Fruit fly (Drosophila melanogaster) whole organism, embryonic: Measurements from ENCODE around the gene GstZ1.

Experiments used
- CG11398 ChIP-seq: fragments of 200-800 bp; sonication (Bioruptor generic); optimal IDR thresholded peaks from 2 replicates; lab custom pipeline; 2016; ENCODE audit warnings: missing biosample characterization, missing genetic modification characterization
- CG11456 ChIP-seq: fragments of 200-800 bp; sonication (Bioruptor generic); IDR thresholded peaks from 3 replicates; pipeline ENCODE4 v1.3.6; 2022; ENCODE audit warnings: missing biosample characterization, missing genetic modification characterization
- CG11723 ChIP-seq: fragments of 200-800 bp; sonication (Bioruptor generic); optimal IDR thresholded peaks from 2 replicates; lab custom pipeline; 2017; ENCODE audit warnings: missing biosample characterization, mild to moderate bottlenecking, missing genetic modification characterization
- CG12391 ChIP-seq: fragments of 200-800 bp; sonication (Bioruptor generic); optimal IDR thresholded peaks from 3 replicates; lab custom pipeline; 2018; ENCODE audit warnings: missing biosample characterization, mild to moderate bottlenecking, missing genetic modification characterization, moderate library complexity
- CG14710 ChIP-seq: fragments of 200-800 bp; sonication (Bioruptor generic); optimal IDR thresholded peaks from 3 replicates; lab custom pipeline; 2019; ENCODE audit warnings: missing biosample characterization, mild to moderate bottlenecking, missing genetic modification characterization, moderate library complexity
- CG15011 ChIP-seq: fragments of 200-800 bp; sonication (Bioruptor generic); optimal IDR thresholded peaks from 3 replicates; lab custom pipeline; 2018; ENCODE audit warnings: missing biosample characterization, mild to moderate bottlenecking, missing genetic modification characterization
- CG15269 ChIP-seq: fragments of 200-800 bp; sonication (Bioruptor generic); optimal IDR thresholded peaks from 2 replicates; lab custom pipeline; 2018; ENCODE audit warnings: missing biosample characterization, mild to moderate bottlenecking, missing genetic modification characterization, moderate library complexity
- CG15479 ChIP-seq: fragments of 200-800 bp; sonication (Bioruptor generic); optimal IDR thresholded peaks from 3 replicates; lab custom pipeline; 2019; ENCODE audit warnings: missing biosample characterization, mild to moderate bottlenecking, missing genetic modification characterization, moderate library complexity
- CG15696 ChIP-seq: fragments of 200-800 bp; sonication (Bioruptor generic); optimal IDR thresholded peaks from 2 replicates; lab custom pipeline; 2019; ENCODE audit warnings: missing biosample characterization, mild to moderate bottlenecking, missing genetic modification characterization, moderate library complexity
- CG1647 ChIP-seq: fragments of 200-800 bp; sonication (Bioruptor generic); optimal IDR thresholded peaks from 3 replicates; lab custom pipeline; 2016; ENCODE audit warnings: missing biosample characterization, missing genetic modification characterization
- CG17568 ChIP-seq: fragments of 200-800 bp; sonication (Bioruptor generic); optimal IDR thresholded peaks from 2 replicates; lab custom pipeline; 2018; ENCODE audit warnings: missing biosample characterization, mild to moderate bottlenecking, missing genetic modification characterization, moderate library complexity
- CG18599 ChIP-seq: fragments of 200-800 bp; sonication (Bioruptor generic); optimal IDR thresholded peaks from 3 replicates; lab custom pipeline; 2017; ENCODE audit warnings: missing biosample characterization, missing genetic modification characterization, mild to moderate bottlenecking, moderate library complexity, missing genetic modification reagents
- CG2889 ChIP-seq: fragments of 200-800 bp; sonication (Bioruptor generic); IDR thresholded peaks from 3 replicates; pipeline ENCODE4 v1.3.6; 2022; ENCODE audit warnings: missing biosample characterization, missing genetic modification characterization
- CG34376 ChIP-seq: fragments of 200-800 bp; sonication (Bioruptor generic); optimal IDR thresholded peaks from 2 replicates; lab custom pipeline; 2018; ENCODE audit warnings: missing biosample characterization, mild to moderate bottlenecking, missing genetic modification characterization
- CG4820 ChIP-seq: fragments of 200-800 bp; sonication (Bioruptor generic); optimal IDR thresholded peaks from 3 replicates; lab custom pipeline; 2016; ENCODE audit warnings: missing biosample characterization, missing genetic modification characterization
- CG5245 ChIP-seq: fragments of 200-800 bp; sonication (Bioruptor generic); optimal IDR thresholded peaks from 3 replicates; lab custom pipeline; 2016; ENCODE audit warnings: missing biosample characterization, missing genetic modification characterization
- CG6791 ChIP-seq: fragments of 200-800 bp; sonication (Bioruptor generic); IDR thresholded peaks from 3 replicates; pipeline ENCODE4 v1.3.6; 2022; ENCODE audit warnings: missing biosample characterization, missing genetic modification characterization; ENCODE audit not compliant: partially characterized antibody
- CG7556 ChIP-seq: fragments of 200-800 bp; sonication (Bioruptor generic); optimal IDR thresholded peaks from 2 replicates; lab custom pipeline; 2017; ENCODE audit warnings: missing biosample characterization, mild to moderate bottlenecking, missing genetic modification characterization
- CG8478 ChIP-seq: fragments of >200 bp; optimal IDR thresholded peaks from 2 replicates; lab custom pipeline; 2018
- CG9727 ChIP-seq: fragments of 200-800 bp; sonication (Bioruptor generic); optimal IDR thresholded peaks from 3 replicates; lab custom pipeline; 2017; ENCODE audit warnings: missing biosample characterization, mild to moderate bottlenecking, missing genetic modification characterization
- CG9817 ChIP-seq: fragments of 200-800 bp; sonication (Bioruptor generic); optimal IDR thresholded peaks from 2 replicates; lab custom pipeline; 2018; ENCODE audit warnings: missing biosample characterization, mild to moderate bottlenecking, missing genetic modification characterization, moderate library complexity
- CTCF ChIP-seq: fragments of 200-800 bp; sonication (Bioruptor generic); optimal IDR thresholded peaks from 2 replicates; lab custom pipeline; 2017; ENCODE audit warnings: missing biosample characterization, mild to moderate bottlenecking, missing genetic modification characterization, moderate library complexity
- Dad ChIP-seq: fragments of 200-800 bp; sonication (Bioruptor generic); optimal IDR thresholded peaks from 3 replicates; lab custom pipeline; 2016; ENCODE audit warnings: missing biosample characterization, missing genetic modification characterization
- Dek ChIP-seq: fragments of 200-800 bp; sonication (Bioruptor generic); optimal IDR thresholded peaks from 3 replicates; lab custom pipeline; 2019; ENCODE audit warnings: missing biosample characterization, mild to moderate bottlenecking, missing genetic modification characterization, moderate library complexity
- Dfd ChIP-seq, 2 experiments: fragments of >200 bp; optimal IDR thresholded peaks; 2 replicates each; lab custom pipeline; 2017; ENCODE audit warnings: missing biosample characterization in 2 of 2, missing genetic modification characterization in 2 of 2
- GATAe ChIP-seq: fragments of 200-800 bp; sonication (Bioruptor generic); conservative IDR thresholded peaks from 2 replicates; pipeline ENCODE4 v1.3.6; 2022; ENCODE audit warnings: missing biosample characterization, missing genetic modification characterization
- Hey ChIP-seq: fragments of 200-800 bp; sonication (Bioruptor generic); optimal IDR thresholded peaks from 3 replicates; lab custom pipeline; 2018; ENCODE audit warnings: missing biosample characterization, mild to moderate bottlenecking, missing genetic modification characterization
- Hmr ChIP-seq: fragments of 200-800 bp; sonication (Bioruptor generic); optimal IDR thresholded peaks from 3 replicates; lab custom pipeline; 2017; ENCODE audit warnings: mild to moderate bottlenecking, missing biosample characterization, missing genetic modification reagents, missing genetic modification characterization
- Lim3 ChIP-seq: fragments of 200-800 bp; sonication (Bioruptor generic); IDR thresholded peaks from 2 replicates; pipeline ENCODE4 v1.3.6; 2022; ENCODE audit warnings: missing biosample characterization, missing genetic modification characterization
- Myb ChIP-seq: fragments of 200-800 bp; sonication (Bioruptor generic); optimal IDR thresholded peaks from 2 replicates; lab custom pipeline; 2016; ENCODE audit warnings: missing biosample characterization, missing genetic modification characterization
- NK7.1 ChIP-seq: fragments of 200-800 bp; sonication (Bioruptor generic); optimal IDR thresholded peaks from 3 replicates; lab custom pipeline; 2016; ENCODE audit warnings: missing biosample characterization, missing genetic modification characterization
- Oli ChIP-seq: fragments of 200-800 bp; sonication (Bioruptor generic); optimal IDR thresholded peaks from 2 replicates; lab custom pipeline; 2018; ENCODE audit warnings: missing biosample characterization, mild to moderate bottlenecking, missing genetic modification characterization, moderate library complexity
- Scr ChIP-seq: fragments of 200-800 bp; sonication (Bioruptor generic); IDR thresholded peaks from 2 replicates; pipeline ENCODE4 v1.3.6; 2022; ENCODE audit warnings: missing biosample characterization, missing genetic modification characterization; ENCODE audit not compliant: partially characterized antibody
- Vsx1 ChIP-seq: fragments of 200-800 bp; sonication (Bioruptor generic); optimal IDR thresholded peaks from 2 replicates; lab custom pipeline; 2017; ENCODE audit warnings: missing biosample characterization, mild to moderate bottlenecking, missing genetic modification characterization, missing genetic modification reagents
- YL-1 ChIP-seq: fragments of 200-800 bp; sonication (Bioruptor generic); optimal IDR thresholded peaks from 3 replicates; lab custom pipeline; 2017; ENCODE audit warnings: missing biosample characterization, mild to moderate bottlenecking, missing genetic modification characterization
- cad ChIP-seq: fragments of >200 bp; optimal IDR thresholded peaks from 2 replicates; lab custom pipeline; 2017; ENCODE audit warnings: missing biosample characterization, missing genetic modification characterization
- cas ChIP-seq: fragments of 200-800 bp; sonication (Bioruptor generic); IDR thresholded peaks from 2 replicates; pipeline ENCODE4 v1.3.6; 2022; ENCODE audit warnings: missing biosample characterization, missing genetic modification characterization
- da ChIP-seq: fragments of 200-800 bp; sonication (Bioruptor generic); optimal IDR thresholded peaks from 2 replicates; lab custom pipeline; 2016; ENCODE audit warnings: missing biosample characterization, missing genetic modification characterization
- eyg ChIP-seq: fragments of 200-800 bp; sonication (Bioruptor generic); optimal IDR thresholded peaks from 3 replicates; lab custom pipeline; 2016; ENCODE audit warnings: missing biosample characterization, missing genetic modification characterization
- gfzf ChIP-seq: fragments of 200-800 bp; sonication (Bioruptor generic); optimal IDR thresholded peaks from 2 replicates; lab custom pipeline; 2016; ENCODE audit warnings: missing biosample characterization, mild to moderate bottlenecking, missing genetic modification characterization, moderate library complexity
- grn ChIP-seq: fragments of 200-800 bp; sonication (Bioruptor generic); optimal IDR thresholded peaks from 3 replicates; lab custom pipeline; 2017; ENCODE audit warnings: missing biosample characterization, missing genetic modification characterization
- her ChIP-seq: fragments of 200-800 bp; sonication (Bioruptor generic); optimal IDR thresholded peaks from 2 replicates; lab custom pipeline; 2016; ENCODE audit warnings: missing biosample characterization, missing genetic modification characterization
- ind ChIP-seq: fragments of 200-800 bp; sonication (Bioruptor generic); optimal IDR thresholded peaks from 3 replicates; lab custom pipeline; 2016; ENCODE audit warnings: missing biosample characterization, missing genetic modification characterization
- kni ChIP-seq: fragments of 200-800 bp; sonication (Bioruptor generic); optimal IDR thresholded peaks from 3 replicates; lab custom pipeline; 2017; ENCODE audit warnings: mild to moderate bottlenecking, missing biosample characterization, missing genetic modification reagents, missing genetic modification characterization
- lola ChIP-seq, 3 experiments: fragments of >200 bp in 2 of 3; fragments of 200-800 bp in 1 of 3; sonication (Bioruptor generic) in 1 of 3; optimal IDR thresholded peaks; 2 replicates each; lab custom pipeline; 2017 to 2019; ENCODE audit warnings: missing biosample characterization in 3 of 3, missing genetic modification characterization in 3 of 3, mild to moderate bottlenecking in 1 of 3, moderate library complexity in 1 of 3
- oc ChIP-seq: fragments of 200-800 bp; sonication (Bioruptor generic); optimal IDR thresholded peaks from 2 replicates; lab custom pipeline; 2018; ENCODE audit warnings: missing biosample characterization, mild to moderate bottlenecking, missing genetic modification characterization, moderate library complexity
- row ChIP-seq: fragments of 200-800 bp; sonication (Bioruptor generic); IDR thresholded peaks from 3 replicates; pipeline ENCODE4 v1.3.6; 2022; ENCODE audit warnings: missing biosample characterization, missing genetic modification characterization
- sna ChIP-seq: fragments of 200-800 bp; sonication (Bioruptor generic); IDR thresholded peaks from 2 replicates; pipeline ENCODE4 v1.3.6; 2022; ENCODE audit warnings: missing biosample characterization, missing genetic modification characterization; ENCODE audit not compliant: partially characterized antibody
- so ChIP-seq: fragments of 200-800 bp; sonication (Bioruptor generic); IDR thresholded peaks from 3 replicates; pipeline ENCODE4 v1.3.6; 2022; ENCODE audit warnings: missing biosample characterization, missing genetic modification characterization
- sr ChIP-seq: fragments of 200-800 bp; sonication (Bioruptor generic); IDR thresholded peaks from 3 replicates; pipeline ENCODE4 v1.3.6; 2022; ENCODE audit warnings: missing biosample characterization, missing genetic modification characterization
- tna ChIP-seq: fragments of 200-800 bp; sonication (Bioruptor generic); IDR thresholded peaks from 2 replicates; pipeline ENCODE4 v1.3.6; 2022; ENCODE audit warnings: missing biosample characterization, missing genetic modification characterization; ENCODE audit not compliant: partially characterized antibody
- yki ChIP-seq: fragments of >200 bp; optimal IDR thresholded peaks from 3 replicates; lab custom pipeline; 2018

Gene GstZ1

dm6 chr3R:9428988-9429387 is 27.4 kb downstream of the GstZ1 start (continued):
- TF ChIP-seq CG34376 (GFP tag; lab: Kevin White, UChicago) (peak; percentile 92), CG2889 (peak; percentile 51; the same call in 1 of the 3 replicates), Dfd (GFP tag; optimal IDR thresholded peaks at IDR 0.05; lab: Kevin White, UChicago) (no peak), YL-1 (GFP tag; lab: Kevin White, UChicago) (no peak), tna (GFP tag; lab: Robert Waterston, UW) (no peak), yki (no peak), so (GFP tag; lab: Robert Waterston, UW) (0 out of 3 replicates have a peak, but pooled peaks have one; percentile 27), grn (GFP tag; lab: Kevin White, UChicago) (peak; percentile 72), CG15269 (peak; percentile 82), Scr (GFP tag; lab: Robert Waterston, UW) (no peak), CG14710 (tag; lab: Kevin White, UChicago) (peak; percentile 14), her (GFP tag; lab: Kevin White, UChicago) (peak; percentile 60), Lim3 (GFP tag; lab: Robert Waterston, UW) (no peak), NK7.1 (peak; percentile 33), CG11398 (GFP tag; lab: Kevin White, UChicago) (peak; percentile 32), CG9727 (GFP tag; lab: Kevin White, UChicago) (peak; percentile 41), CG15479 (GFP tag; lab: Kevin White, UChicago) (no peak), GATAe (GFP tag; lab: Robert Waterston, UW) (peak; percentile 69), CG18599 (GFP tag; lab: Kevin White, UChicago) (peak; percentile 94), CG11456 (GFP tag; lab: Robert Waterston, UW) (peak; percentile 79), kni (GFP tag; lab: Kevin White, UChicago) (no peak), CG1647 (no peak), Dek (peak; percentile 68), eyg (GFP tag; lab: Kevin White, UChicago) (peak; percentile 56), CTCF (GFP tag; lab: Kevin White, UChicago) (no peak), CG8478 (lab: Kevin White, UChicago) (no peak), lola (GFP tag; optimal IDR thresholded peaks at IDR 0.05; lab: Kevin White, UChicago) (peak in 1 of 3 experiments; percentile 22), CG15696 (peak; percentile 58), CG4820 (peak; percentile 16), Vsx1 (GFP tag; lab: Kevin White, UChicago) (peak; percentile 35), CG15011 (GFP tag; lab: Kevin White, UChicago) (peak; percentile 61), CG5245 (GFP tag; lab: Kevin White, UChicago) (peak; percentile 31), Hmr (peak; percentile 76), da (no peak), Myb (GFP tag; lab: Kevin White, UChicago) (peak; percentile 51), cad (GFP tag; lab: Kevin White, UChicago) (no peak), sna (GFP tag; lab: Robert Waterston, UW) (no peak), CG11723 (GFP tag; lab: Kevin White, UChicago) (peak; percentile 58), CG9817 (tag; lab: Kevin White, UChicago) (peak; percentile 48), Oli (tag; lab: Kevin White, UChicago) (no peak), CG17568 (GFP tag; lab: Kevin White, UChicago) (peak; percentile 22), Hey (peak; percentile 49), ind (peak; percentile 67), sr (GFP tag; lab: Robert Waterston, UW) (no peak), Dad (peak; percentile 49), CG6791 (no peak), oc (tag; lab: Kevin White, UChicago) (peak; percentile 45), cas (GFP tag; lab: Robert Waterston, UW) (peak; percentile 47; the same call in 1 of the 2 replicates), row (GFP tag; lab: Robert Waterston, UW) (peak; percentile 89), CG12391 (tag; lab: Kevin White, UChicago) (peak; percentile 71), gfzf (GFP tag; lab: Kevin White, UChicago) (no peak), CG7556 (GFP tag; lab: Kevin White, UChicago) (peak; percentile 49)
